Worm (Caenorhabditis elegans) whole organism, early embryonic: ENCODE data around the gene D2045.5.

Source experiments
- B0310.2 ChIP-seq: sonication (generic microtip); optimal IDR thresholded peaks from 2 replicates; lab custom pipeline; 2016; ENCODE audit warnings: mild to moderate bottlenecking, missing genetic modification characterization, missing compliant biosample characterization
- F13C5.2 ChIP-seq: sonication (generic microtip); optimal IDR thresholded peaks from 2 replicates; lab custom pipeline; 2017; ENCODE audit warnings: mild to moderate bottlenecking, missing genetic modification characterization, inconsistent platforms, missing compliant biosample characterization
- ama-1 ChIP-seq: fragments of 150-350 bp; optimal IDR thresholded peaks from 2 replicates; lab custom pipeline; 2014
- ceh-13 ChIP-seq: fragments of 200-800 bp; sonication (Bioruptor generic); optimal IDR thresholded peaks from 2 replicates; lab custom pipeline; 2018; ENCODE audit warnings: mild to moderate bottlenecking, missing genetic modification characterization, missing compliant biosample characterization
- ets-7 ChIP-seq: sonication (generic microtip); optimal IDR thresholded peaks from 2 replicates; lab custom pipeline; 2016; ENCODE audit warnings: missing genotype, missing genetic modification characterization, missing compliant biosample characterization
- flt-1 ChIP-seq: fragments of 200-800 bp; sonication (Bioruptor generic); IDR thresholded peaks from 2 replicates; pipeline ENCODE4 v1.3.6; 2022; ENCODE audit warnings: missing genetic modification characterization, missing compliant biosample characterization
- hmbx-1 ChIP-seq: sonication (generic microtip); optimal IDR thresholded peaks from 2 replicates; lab custom pipeline; 2016; ENCODE audit warnings: mild to moderate bottlenecking, missing genetic modification characterization, missing compliant biosample characterization
- hmg-4 ChIP-seq: fragments of 200-800 bp; sonication (Bioruptor generic); optimal IDR thresholded peaks from 2 replicates; lab custom pipeline; 2018; ENCODE audit warnings: mild to moderate bottlenecking, missing genetic modification characterization, missing compliant biosample characterization
- hnd-1 ChIP-seq: sonication (generic microtip); optimal IDR thresholded peaks from 2 replicates; lab custom pipeline; 2016; ENCODE audit warnings: missing genetic modification characterization, missing compliant biosample characterization
- pes-1 ChIP-seq: fragments of 200-800 bp; sonication (Bioruptor generic); IDR thresholded peaks from 2 replicates; pipeline ENCODE4 v1.3.6; 2022; ENCODE audit warnings: missing genetic modification reagents, missing genetic modification characterization, missing compliant biosample characterization

ce11 chrIII:10481988-10482387, 12.6 kb upstream of the D2045.5 start, which contains the start of gene D2045.8:
- TF ChIP-seq hmg-4: no peak
- TF ChIP-seq hmbx-1 (tag; lab: Kevin White, UChicago): no peak
- TF ChIP-seq pes-1: no peak
- no peak for TF ChIP-seq ama-1 (lab: Kevin White, UChicago)
- no peak for TF ChIP-seq F13C5.2
- TF ChIP-seq B0310.2 (tag; lab: Kevin White, UChicago): no peak
- no peak for TF ChIP-seq hnd-1 (tag; lab: Kevin White, UChicago)
- TF ChIP-seq ceh-13: no peak
- no peak for TF ChIP-seq flt-1
- TF ChIP-seq ets-7 (tag; lab: Kevin White, UChicago): no peak
